Fruit fly (Drosophila melanogaster) whole organism: ENCODE data around the gene Irk2.

Experiments
- CG8478 ChIP-seq: fragments of >200 bp; optimal IDR thresholded peaks from 2 replicates; lab custom pipeline; 2018; ENCODE audit warnings: inconsistent platforms
- Dll ChIP-seq: fragments of >200 bp; optimal IDR thresholded peaks from 2 replicates; lab custom pipeline; 2017
- EcR ChIP-seq, 2 experiments: fragments of >200 bp; optimal IDR thresholded peaks; 2 replicates each; lab custom pipeline; 2017; ENCODE audit warnings: missing biosample characterization in 2 of 2, missing genetic modification characterization in 2 of 2, missing genetic modification reagents in 2 of 2
- pan ChIP-seq: fragments of >200 bp; optimal IDR thresholded peaks from 2 replicates; lab custom pipeline; 2017
- psq ChIP-seq: fragments of >200 bp; optimal IDR thresholded peaks from 2 replicates; lab custom pipeline; 2017
- usp ChIP-seq: fragments of >200 bp; optimal IDR thresholded peaks from 2 replicates; lab custom pipeline; 2017; ENCODE audit warnings: missing biosample characterization, missing genetic modification characterization, mixed read lengths

Irk2 gene

dm6 chr3R:23511356-23511755 lies 7.9 kb downstream of the Irk2 start:
- TF ChIP-seq EcR (GFP tag; optimal IDR thresholded peaks at IDR 0.05; lab: Kevin White, UChicago) = no peak
- peak; percentile 29 for TF ChIP-seq Dll

- TF ChIP-seq EcR (GFP tag; optimal IDR thresholded peaks at IDR 0.05; lab: Kevin White, UChicago) (no peak), usp (GFP tag; lab: Kevin White, UChicago) (no peak), CG8478 (no peak), Dll (peak; percentile 78), psq (lab: Kevin White, UChicago) (no peak)
Observed at dm6 chr3R:23509408-23509940, 9.8 kb downstream of the Irk2 start.

- TF ChIP-seq EcR (GFP tag; optimal IDR thresholded peaks at IDR 0.05; lab: Kevin White, UChicago) (no peak), pan (no peak), Dll (no peak), psq (lab: Kevin White, UChicago) (no peak), usp (GFP tag; lab: Kevin White, UChicago) (no peak), CG8478 (no peak)
Observed at dm6 chr3R:23508304-23508703, 10.9 kb downstream of the Irk2 start.

dm6 chr3R:23507376-23507775 lies 11.9 kb downstream of the Irk2 start, which contains the start of gene CG34289:
Gene CG34289 (minus strand): TSS chr3R:23507476.
- TF ChIP-seq EcR (GFP tag; optimal IDR thresholded peaks at IDR 0.05; lab: Kevin White, UChicago) (no peak), pan (no peak), Dll (no peak)

dm6 chr3R:23504760-23505159 lies 14.5 kb downstream of the Irk2 start:
- no peak for TF ChIP-seq CG8478
- no peak for TF ChIP-seq psq (lab: Kevin White, UChicago)
- TF ChIP-seq usp (GFP tag; lab: Kevin White, UChicago) = no peak
- no peak for TF ChIP-seq Dll
- no peak for TF ChIP-seq pan
- no peak for TF ChIP-seq EcR (GFP tag; optimal IDR thresholded peaks at IDR 0.05; lab: Kevin White, UChicago)

dm6 chr3R:23503511-23503910 lies 15.7 kb downstream of the Irk2 start:
- TF ChIP-seq pan (no peak), CG8478 (no peak), EcR (GFP tag; optimal IDR thresholded peaks at IDR 0.05; lab: Kevin White, UChicago) (no peak), Dll (no peak), psq (lab: Kevin White, UChicago) (no peak), usp (GFP tag; lab: Kevin White, UChicago) (no peak)

dm6 chr3R:23497241-23497640 lies 22.0 kb downstream of the Irk2 start:
- no peak for TF ChIP-seq psq (lab: Kevin White, UChicago)
- TF ChIP-seq EcR (GFP tag; optimal IDR thresholded peaks at IDR 0.05; lab: Kevin White, UChicago) = no peak
- TF ChIP-seq usp (GFP tag; lab: Kevin White, UChicago) = no peak
- no peak for TF ChIP-seq pan
- no peak for TF ChIP-seq CG8478
- TF ChIP-seq Dll = no peak

- TF ChIP-seq usp (GFP tag; lab: Kevin White, UChicago) = no peak
- no peak for TF ChIP-seq psq (lab: Kevin White, UChicago)
- TF ChIP-seq Dll = no peak
- TF ChIP-seq pan = no peak
- no peak for TF ChIP-seq EcR (GFP tag; optimal IDR thresholded peaks at IDR 0.05; lab: Kevin White, UChicago)
- no peak for TF ChIP-seq CG8478
Observed at dm6 chr3R:23496488-23496887, 22.8 kb downstream of the Irk2 start.

- TF ChIP-seq pan (no peak), EcR (GFP tag; optimal IDR thresholded peaks at IDR 0.05; lab: Kevin White, UChicago) (no peak), Dll (no peak)
Observed at dm6 chr3R:23487201-23487600, 32.0 kb downstream of the Irk2 start, which contains the start of gene Ir94h. Gene Ir94h (plus strand): TSS chr3R:23487501.

- TF ChIP-seq usp (GFP tag; lab: Kevin White, UChicago) (no peak), EcR (GFP tag; optimal IDR thresholded peaks at IDR 0.05; lab: Kevin White, UChicago) (no peak), CG8478 (no peak), pan (no peak)
Observed at dm6 chr3R:23486743-23487142, 32.5 kb downstream of the Irk2 start.

- TF ChIP-seq Dll (no peak), psq (lab: Kevin White, UChicago) (no peak), CG8478 (no peak), EcR (GFP tag; optimal IDR thresholded peaks at IDR 0.05; lab: Kevin White, UChicago) (no peak), usp (GFP tag; lab: Kevin White, UChicago) (no peak), pan (no peak)
Observed at dm6 chr3R:23483563-23483962, 35.7 kb downstream of the Irk2 start, which contains the start of gene Ir94g. Gene Ir94g (plus strand): TSS chr3R:23483863.

- TF ChIP-seq Dll (no peak), EcR (GFP tag; optimal IDR thresholded peaks at IDR 0.05; lab: Kevin White, UChicago) (no peak), pan (no peak), psq (lab: Kevin White, UChicago) (no peak), CG8478 (no peak), usp (GFP tag; lab: Kevin White, UChicago) (no peak)
Observed at dm6 chr3R:23481249-23481915, 37.9 kb downstream of the Irk2 start, which contains the start of gene Ir94f. Gene Ir94f (plus strand): TSS chr3R:23481865.

- TF ChIP-seq Dll (no peak), psq (lab: Kevin White, UChicago) (no peak), pan (no peak), EcR (GFP tag; optimal IDR thresholded peaks at IDR 0.05; lab: Kevin White, UChicago) (no peak), CG8478 (no peak), usp (GFP tag; lab: Kevin White, UChicago) (no peak)
Observed at dm6 chr3R:23476085-23476484, 43.2 kb downstream of the Irk2 start.
